Fruit fly (Drosophila melanogaster) whole organism, embryonic: ENCODE measurements around the gene soti.

Experiments
- BEAF-32 ChIP-seq: fragments of 200-800 bp; sonication (Bioruptor generic); optimal IDR thresholded peaks from 3 replicates; lab custom pipeline; 2017; ENCODE audit warnings: missing biosample characterization, missing genetic modification characterization, mild to moderate bottlenecking, moderate library complexity, missing genetic modification reagents
- Bdp1 ChIP-seq: fragments of 200-800 bp; sonication (Bioruptor generic); optimal IDR thresholded peaks from 3 replicates; lab custom pipeline; 2016; ENCODE audit warnings: missing biosample characterization, missing genetic modification characterization
- CG10147 ChIP-seq: fragments of 200-800 bp; sonication (Bioruptor generic); optimal IDR thresholded peaks from 2 replicates; lab custom pipeline; 2019; ENCODE audit warnings: missing biosample characterization, mild to moderate bottlenecking, missing genetic modification characterization, moderate library complexity
- CG10543 ChIP-seq: fragments of 200-800 bp; sonication (Bioruptor generic); optimal IDR thresholded peaks from 3 replicates; lab custom pipeline; 2017; ENCODE audit warnings: missing biosample characterization, mild to moderate bottlenecking, missing genetic modification characterization, moderate library complexity
- CG10565 ChIP-seq: fragments of 200-800 bp; sonication (Bioruptor generic); optimal IDR thresholded peaks from 3 replicates; lab custom pipeline; 2016; ENCODE audit warnings: missing biosample characterization, mild to moderate bottlenecking, missing genetic modification characterization
- CG15269 ChIP-seq: fragments of 200-800 bp; sonication (Bioruptor generic); optimal IDR thresholded peaks from 2 replicates; lab custom pipeline; 2018; ENCODE audit warnings: missing biosample characterization, mild to moderate bottlenecking, missing genetic modification characterization, moderate library complexity
- CG1647 ChIP-seq: fragments of 200-800 bp; sonication (Bioruptor generic); optimal IDR thresholded peaks from 3 replicates; lab custom pipeline; 2016; ENCODE audit warnings: missing biosample characterization, missing genetic modification characterization
- CG16813 ChIP-seq: fragments of 200-800 bp; sonication (Bioruptor generic); IDR thresholded peaks from 3 replicates; pipeline ENCODE4 v1.3.6; 2022; ENCODE audit warnings: missing biosample characterization, missing genetic modification characterization; ENCODE audit not compliant: partially characterized antibody
- CG17361 ChIP-seq: fragments of 200-800 bp; sonication (Bioruptor generic); IDR thresholded peaks from 3 replicates; pipeline ENCODE4 v1.3.6; 2022; ENCODE audit warnings: missing biosample characterization, missing genetic modification characterization
- CG1792 ChIP-seq: fragments of 200-800 bp; sonication (Bioruptor generic); optimal IDR thresholded peaks from 2 replicates; lab custom pipeline; 2016; ENCODE audit warnings: missing biosample characterization, missing genetic modification characterization
- CG30403 ChIP-seq: fragments of 200-800 bp; sonication (Bioruptor generic); optimal IDR thresholded peaks from 3 replicates; lab custom pipeline; 2016; ENCODE audit warnings: missing biosample characterization, missing genetic modification characterization
- CG30431 ChIP-seq: fragments of 200-800 bp; sonication (Bioruptor generic); optimal IDR thresholded peaks from 2 replicates; lab custom pipeline; 2017; ENCODE audit warnings: missing biosample characterization, missing genetic modification characterization
- CG3847 ChIP-seq: fragments of 200-800 bp; sonication (Bioruptor generic); IDR thresholded peaks from 2 replicates; pipeline ENCODE4 v1.3.6; 2022; ENCODE audit warnings: missing biosample characterization, missing genetic modification characterization
- CG4707 ChIP-seq: fragments of 200-800 bp; sonication (Bioruptor generic); optimal IDR thresholded peaks from 2 replicates; lab custom pipeline; 2018; ENCODE audit warnings: missing biosample characterization, mild to moderate bottlenecking, missing genetic modification characterization, moderate library complexity
- CG4820 ChIP-seq: fragments of 200-800 bp; sonication (Bioruptor generic); optimal IDR thresholded peaks from 3 replicates; lab custom pipeline; 2016; ENCODE audit warnings: missing biosample characterization, missing genetic modification characterization
- CG5245 ChIP-seq: fragments of 200-800 bp; sonication (Bioruptor generic); optimal IDR thresholded peaks from 3 replicates; lab custom pipeline; 2016; ENCODE audit warnings: missing biosample characterization, missing genetic modification characterization
- CG5953 ChIP-seq: fragments of 200-800 bp; sonication (Bioruptor generic); IDR thresholded peaks from 2 replicates; pipeline ENCODE4 v1.3.6; 2022; ENCODE audit warnings: missing biosample characterization, missing genetic modification characterization
- CG6765 ChIP-seq: fragments of 200-800 bp; sonication (Bioruptor generic); optimal IDR thresholded peaks from 3 replicates; lab custom pipeline; 2017; ENCODE audit warnings: missing biosample characterization, mild to moderate bottlenecking, missing genetic modification characterization
- CG7357 ChIP-seq: fragments of 200-800 bp; sonication (Bioruptor generic); IDR thresholded peaks from 3 replicates; pipeline ENCODE4 v1.3.6; 2022; ENCODE audit warnings: missing biosample characterization, missing genetic modification characterization
- CG7745 ChIP-seq: fragments of 200-800 bp; sonication (Bioruptor generic); optimal IDR thresholded peaks from 2 replicates; lab custom pipeline; 2018; ENCODE audit warnings: missing biosample characterization, mild to moderate bottlenecking, missing genetic modification characterization, moderate library complexity
- CG7963 ChIP-seq: fragments of 200-800 bp; sonication (Bioruptor generic); IDR thresholded peaks from 3 replicates; pipeline ENCODE4 v1.3.6; 2022; ENCODE audit warnings: missing biosample characterization, missing genetic modification characterization; ENCODE audit not compliant: partially characterized antibody
- CG8359 ChIP-seq: fragments of 200-800 bp; sonication (Bioruptor generic); optimal IDR thresholded peaks from 2 replicates; lab custom pipeline; 2017; ENCODE audit warnings: missing biosample characterization, mild to moderate bottlenecking, missing genetic modification characterization, borderline replicate concordance
- Chrac-16 ChIP-seq: fragments of 200-800 bp; sonication (Bioruptor generic); optimal IDR thresholded peaks from 3 replicates; lab custom pipeline; 2016; ENCODE audit warnings: missing biosample characterization, missing genetic modification characterization
- Hr51 ChIP-seq, 2 experiments: fragments of 200-800 bp; sonication (Bioruptor generic); optimal IDR thresholded peaks; 2 replicates in 1 of 2; 3 replicates in 1 of 2; lab custom pipeline; 2016 to 2018; ENCODE audit warnings: missing biosample characterization in 2 of 2, missing genetic modification characterization in 2 of 2, mild to moderate bottlenecking in 1 of 2, moderate library complexity in 1 of 2
- Hr78 ChIP-seq, 2 experiments: fragments of 200-800 bp in 1 of 2; fragments of >200 bp in 1 of 2; sonication (Bioruptor generic) in 1 of 2; optimal IDR thresholded peaks; 2 replicates each; lab custom pipeline; 2017 to 2019; ENCODE audit warnings: missing biosample characterization in 2 of 2, missing genetic modification characterization in 2 of 2, mild to moderate bottlenecking in 1 of 2, moderate library complexity in 1 of 2
- Mrtf ChIP-seq: fragments of 200-800 bp; sonication (Bioruptor generic); IDR thresholded peaks from 3 replicates; pipeline ENCODE4 v1.3.6; 2022; ENCODE audit warnings: missing biosample characterization, missing genetic modification characterization
- Myb ChIP-seq: fragments of 200-800 bp; sonication (Bioruptor generic); optimal IDR thresholded peaks from 2 replicates; lab custom pipeline; 2016; ENCODE audit warnings: missing biosample characterization, missing genetic modification characterization
- Nf-YB ChIP-seq: fragments of 200-800 bp; sonication (Bioruptor generic); optimal IDR thresholded peaks from 3 replicates; lab custom pipeline; 2019; ENCODE audit warnings: missing biosample characterization, mild to moderate bottlenecking, missing genetic modification characterization, moderate library complexity
- Optix ChIP-seq: fragments of 200-800 bp; sonication (Bioruptor generic); IDR thresholded peaks from 3 replicates; pipeline ENCODE4 v1.3.6; 2022; ENCODE audit warnings: missing biosample characterization, missing genetic modification characterization
- Sox102F ChIP-seq: fragments of 200-800 bp; sonication (Bioruptor generic); optimal IDR thresholded peaks from 2 replicates; lab custom pipeline; 2018; ENCODE audit warnings: missing biosample characterization, mild to moderate bottlenecking, missing genetic modification characterization, moderate library complexity
- YL-1 ChIP-seq: fragments of 200-800 bp; sonication (Bioruptor generic); optimal IDR thresholded peaks from 3 replicates; lab custom pipeline; 2017; ENCODE audit warnings: missing biosample characterization, mild to moderate bottlenecking, missing genetic modification characterization
- ato ChIP-seq: fragments of 200-800 bp; sonication (Bioruptor generic); IDR thresholded peaks from 2 replicates; pipeline ENCODE4 v1.3.6; 2022; ENCODE audit warnings: missing biosample characterization, missing genetic modification characterization; ENCODE audit not compliant: partially characterized antibody
- ci ChIP-seq: fragments of 200-800 bp; sonication (Bioruptor generic); IDR thresholded peaks from 3 replicates; pipeline ENCODE4 v1.3.6; 2022; ENCODE audit warnings: missing biosample characterization, missing genetic modification characterization
- crc ChIP-seq: fragments of 200-800 bp; sonication (Bioruptor generic); optimal IDR thresholded peaks from 2 replicates; lab custom pipeline; 2016; ENCODE audit warnings: missing biosample characterization, missing genetic modification characterization
- gem ChIP-seq: fragments of 200-800 bp; sonication (Bioruptor generic); optimal IDR thresholded peaks from 2 replicates; lab custom pipeline; 2019; ENCODE audit warnings: missing biosample characterization, mild to moderate bottlenecking, missing genetic modification characterization, moderate library complexity
- grn ChIP-seq: fragments of 200-800 bp; sonication (Bioruptor generic); optimal IDR thresholded peaks from 3 replicates; lab custom pipeline; 2017; ENCODE audit warnings: missing biosample characterization, missing genetic modification characterization
- hkb ChIP-seq, 2 experiments: fragments of 200-800 bp in 1 of 2; fragments of >200 bp in 1 of 2; sonication (Bioruptor generic) in 1 of 2; IDR thresholded peaks in 1 of 2; optimal IDR thresholded peaks in 1 of 2; 2 replicates each; pipeline versions ENCODE4 v1.3.6 to Lab custom; 2017 to 2022; ENCODE audit warnings: missing biosample characterization in 1 of 2, missing genetic modification characterization in 1 of 2
- kay ChIP-seq: fragments of 200-800 bp; sonication (Bioruptor generic); optimal IDR thresholded peaks from 2 replicates; lab custom pipeline; 2016; ENCODE audit warnings: missing biosample characterization, missing genetic modification characterization
- lmd ChIP-seq: fragments of 200-800 bp; sonication (Bioruptor generic); IDR thresholded peaks from 2 replicates; pipeline ENCODE4 v1.3.6; 2022; ENCODE audit warnings: missing biosample characterization, missing genetic modification characterization
- rib ChIP-seq: fragments of 200-800 bp; sonication (Bioruptor generic); IDR thresholded peaks from 2 replicates; pipeline ENCODE4 v1.3.6; 2022; ENCODE audit warnings: missing biosample characterization, missing genetic modification characterization
- run ChIP-seq: fragments of 200-800 bp; sonication (Bioruptor generic); optimal IDR thresholded peaks from 3 replicates; lab custom pipeline; 2018; ENCODE audit warnings: missing biosample characterization, mild to moderate bottlenecking, missing genetic modification characterization
- scrt ChIP-seq: fragments of 200-800 bp; sonication (Bioruptor generic); optimal IDR thresholded peaks from 2 replicates; lab custom pipeline; 2018; ENCODE audit warnings: missing biosample characterization, mild to moderate bottlenecking, missing genetic modification characterization, moderate library complexity
- sens-2 ChIP-seq: fragments of 200-800 bp; sonication (Bioruptor generic); IDR thresholded peaks from 2 replicates; pipeline ENCODE4 v1.3.6; 2022; ENCODE audit warnings: missing biosample characterization, missing genetic modification characterization
- so ChIP-seq: fragments of 200-800 bp; sonication (Bioruptor generic); IDR thresholded peaks from 3 replicates; pipeline ENCODE4 v1.3.6; 2022; ENCODE audit warnings: missing biosample characterization, missing genetic modification characterization
- tap ChIP-seq: fragments of 200-800 bp; optimal IDR thresholded peaks from 3 replicates; lab custom pipeline; 2019; ENCODE audit warnings: missing biosample characterization, mild to moderate bottlenecking, missing genetic modification characterization, moderate library complexity
- tio ChIP-seq: fragments of 200-800 bp; sonication (Bioruptor generic); optimal IDR thresholded peaks from 2 replicates; lab custom pipeline; 2017; ENCODE audit warnings: missing biosample characterization, missing genetic modification characterization, inconsistent platforms
- tx ChIP-seq: fragments of 200-800 bp; sonication (Bioruptor generic); optimal IDR thresholded peaks from 2 replicates; lab custom pipeline; 2016; ENCODE audit warnings: missing biosample characterization, missing genetic modification characterization
- wor ChIP-seq: fragments of 200-800 bp; sonication (Bioruptor generic); IDR thresholded peaks from 2 replicates; pipeline ENCODE4 v1.3.6; 2022; ENCODE audit warnings: missing biosample characterization, missing genetic modification characterization

The soti gene

DNA sequence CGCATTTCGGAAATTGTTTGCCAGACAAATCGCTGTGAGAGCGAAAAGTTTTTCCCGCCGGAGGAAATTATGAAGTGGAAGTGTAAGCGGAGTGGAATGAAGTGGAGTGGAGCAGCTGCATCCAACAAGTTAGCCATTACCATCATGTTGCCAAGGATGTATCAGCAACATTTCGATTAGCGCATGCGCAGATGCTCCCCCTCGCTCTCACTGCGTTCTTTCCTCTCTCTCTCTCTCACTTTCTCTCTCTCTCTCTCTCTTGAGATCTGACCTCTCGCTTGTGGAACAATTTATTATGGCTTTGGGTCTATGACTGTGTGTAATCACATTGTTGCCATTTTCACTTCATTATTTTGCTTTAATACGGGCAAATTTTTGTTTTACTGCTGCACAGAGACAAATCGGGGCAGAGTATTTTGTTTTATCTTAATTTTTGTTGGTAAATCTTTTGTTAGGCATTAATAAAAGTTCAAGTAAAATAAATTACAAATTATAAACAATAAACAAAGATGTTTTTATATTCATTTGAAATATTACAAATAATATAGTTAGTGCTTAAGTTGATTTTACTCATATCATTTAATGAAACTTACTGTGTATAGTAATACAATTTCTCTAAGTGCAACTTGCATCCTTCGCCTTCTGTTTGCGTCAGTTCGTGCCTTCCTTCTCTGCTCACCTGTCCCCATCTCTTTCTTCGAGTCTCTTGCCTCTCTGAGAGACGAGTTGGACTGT lies 980 bp upstream of the soti start (continued):
- TF ChIP-seq Hr51 (GFP tag; optimal IDR thresholded peaks at IDR 0.05; lab: Kevin White, UChicago) (peak in 1 of 2 experiments; percentile 90), hkb (optimal IDR thresholded peaks at IDR 0.05; lab: Kevin White, UChicago) (no peak), hkb (GFP tag; IDR thresholded peaks at IDR 0.05; lab: Robert Waterston, UW) (peak; percentile 81), Nf-YB (GFP tag; lab: Kevin White, UChicago) (peak; percentile 61), CG8359 (GFP tag; lab: Kevin White, UChicago) (no peak), CG7745 (tag; lab: Kevin White, UChicago) (no peak), rib (GFP tag; lab: Robert Waterston, UW) (no peak), tio (GFP tag; lab: Kevin White, UChicago) (peak; percentile 68), CG15269 (tag; lab: Kevin White, UChicago) (peak; percentile 86), Bdp1 (peak; percentile 10), Sox102F (GFP tag; lab: Kevin White, UChicago) (peak; percentile 82), CG10565 (GFP tag; lab: Kevin White, UChicago) (no peak), so (GFP tag; lab: Robert Waterston, UW) (no peak; the same call in 2 of the 3 replicates), CG30403 (peak; percentile 87), scrt (GFP tag; lab: Kevin White, UChicago) (peak; percentile 67), CG3847 (GFP tag; lab: Robert Waterston, UW) (peak; percentile 61), Hr78 (GFP tag; optimal IDR thresholded peaks at IDR 0.05; lab: Kevin White, UChicago) (peak in 1 of 2 experiments; percentile 54), Chrac-16 (GFP tag; lab: Kevin White, UChicago) (peak; percentile 68), ato (GFP tag; lab: Robert Waterston, UW) (no peak), CG17361 (GFP tag; lab: Robert Waterston, UW) (peak; percentile 90), CG7963 (GFP tag; lab: Robert Waterston, UW) (no peak), wor (GFP tag; lab: Robert Waterston, UW) (no peak), CG10543 (peak; percentile 49), CG16813 (GFP tag; lab: Robert Waterston, UW) (no peak), CG10147 (GFP tag; lab: Kevin White, UChicago) (peak; percentile 90), ci (GFP tag; lab: Robert Waterston, UW) (no peak), CG30431 (GFP tag; lab: Kevin White, UChicago) (peak; percentile 25), Myb (GFP tag; lab: Kevin White, UChicago) (no peak), Optix (GFP tag; lab: Robert Waterston, UW) (no peak), CG4707 (GFP tag; lab: Kevin White, UChicago) (no peak), CG1647 (GFP tag; lab: Kevin White, UChicago) (no peak), lmd (GFP tag; lab: Robert Waterston, UW) (peak; percentile 66), sens-2 (GFP tag; lab: Robert Waterston, UW) (0 out of 2 replicates have a peak, but pooled peaks have one; percentile 13), crc (no peak), CG6765 (GFP tag; lab: Kevin White, UChicago) (peak; percentile 70), tap (tag; lab: Kevin White, UChicago) (peak; percentile 66), BEAF-32 (GFP tag; lab: Kevin White, UChicago) (no peak), tx (GFP tag; lab: Kevin White, UChicago) (no peak), CG5245 (GFP tag; lab: Kevin White, UChicago) (peak; percentile 21), gem (peak; percentile 94), CG4820 (GFP tag; lab: Kevin White, UChicago) (peak; percentile 58), kay (GFP tag; lab: Kevin White, UChicago) (peak; percentile 37), Mrtf (0 out of 3 replicates have a peak, but pooled peaks have one; percentile 38), CG7357 (GFP tag; lab: Robert Waterston, UW) (peak; percentile 46; the same call in 1 of the 3 replicates), CG5953 (GFP tag; lab: Robert Waterston, UW) (no peak), CG1792 (no peak), grn (GFP tag; lab: Kevin White, UChicago) (peak; percentile 7), run (tag; lab: Kevin White, UChicago) (peak; percentile 65), YL-1 (GFP tag; lab: Kevin White, UChicago) (no peak)
